Fruit fly (Drosophila melanogaster): ENCODE data around the gene CG42537.

CG42537 gene

DNA sequence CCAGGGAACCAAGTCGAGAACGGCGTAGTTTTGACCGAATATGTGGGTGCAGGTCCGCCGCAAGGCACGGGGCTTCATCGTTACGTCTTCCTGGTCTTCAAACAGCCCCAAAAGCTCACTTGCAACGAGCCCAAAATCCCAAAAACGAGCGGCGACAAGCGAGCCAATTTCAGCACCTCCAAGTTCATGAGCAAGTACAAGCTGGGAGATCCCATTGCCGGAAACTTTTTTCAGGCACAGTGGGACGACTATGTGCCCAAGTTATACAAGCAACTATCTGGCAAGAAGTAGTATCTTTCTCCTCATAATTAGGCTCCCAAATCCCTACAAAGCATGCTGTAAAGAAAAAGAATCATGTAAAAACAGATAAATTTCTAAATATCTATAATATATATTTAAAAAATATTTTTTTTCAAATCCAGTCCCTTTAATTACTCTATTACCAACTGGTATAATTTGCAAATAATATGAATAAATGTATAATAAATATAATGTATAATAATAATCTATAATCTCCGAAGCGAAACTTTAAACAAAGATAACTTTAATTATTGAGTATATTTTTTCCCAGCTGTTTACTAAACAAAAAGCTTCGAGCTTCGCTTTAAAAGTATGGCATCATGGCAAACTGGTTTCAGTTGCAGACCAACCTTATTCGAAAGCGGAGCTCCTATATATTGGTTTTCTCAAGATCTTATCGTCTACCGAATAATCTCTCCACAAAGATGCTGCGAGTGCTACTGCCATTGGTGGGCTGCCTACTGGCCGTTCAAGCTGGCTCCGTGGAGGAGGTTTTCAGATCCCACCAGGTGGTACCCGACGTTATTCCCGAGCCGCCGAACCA, 34.0 kb upstream of the CG42537 start, which contains the start of gene CG17919:
CG17919 (plus strand) TSS at position 634 of the 844 bp plus-strand sequence.
- TF ChIP-seq CG14711 (tag; optimal IDR thresholded peaks at IDR 0.05) (no peak), pad (GFP tag; optimal IDR thresholded peaks at IDR 0.05) (no peak), Crg-1 (GFP tag; optimal IDR thresholded peaks at IDR 0.05) (no peak), ovo (GFP tag; optimal IDR thresholded peaks at IDR 0.05) (no peak), tj (GFP tag; optimal IDR thresholded peaks at IDR 0.05) (no peak), Mnt (GFP tag; optimal IDR thresholded peaks at IDR 0.05) (no peak), CG33017 (tag; optimal IDR thresholded peaks at IDR 0.05) (no peak), CG11617 (GFP tag; optimal IDR thresholded peaks at IDR 0.05) (no peak), cnc (optimal IDR thresholded peaks at IDR 0.05) (no peak), CG5204 (GFP tag; optimal IDR thresholded peaks at IDR 0.05) (no peak), Clk (GFP tag; optimal IDR thresholded peaks at IDR 0.05) (no peak), toe (GFP tag; optimal IDR thresholded peaks at IDR 0.05) (no peak), CG7045 (GFP tag; optimal IDR thresholded peaks at IDR 0.05) (no peak), kay (GFP tag; ENCODE audit: borderline replicate concordance) (no peak), CG12768 (GFP tag; optimal IDR thresholded peaks at IDR 0.05) (no peak), CG1620 (GFP tag; optimal IDR thresholded peaks at IDR 0.05) (no peak), CG7101 (tag; optimal IDR thresholded peaks at IDR 0.05) (no peak)

DNA sequence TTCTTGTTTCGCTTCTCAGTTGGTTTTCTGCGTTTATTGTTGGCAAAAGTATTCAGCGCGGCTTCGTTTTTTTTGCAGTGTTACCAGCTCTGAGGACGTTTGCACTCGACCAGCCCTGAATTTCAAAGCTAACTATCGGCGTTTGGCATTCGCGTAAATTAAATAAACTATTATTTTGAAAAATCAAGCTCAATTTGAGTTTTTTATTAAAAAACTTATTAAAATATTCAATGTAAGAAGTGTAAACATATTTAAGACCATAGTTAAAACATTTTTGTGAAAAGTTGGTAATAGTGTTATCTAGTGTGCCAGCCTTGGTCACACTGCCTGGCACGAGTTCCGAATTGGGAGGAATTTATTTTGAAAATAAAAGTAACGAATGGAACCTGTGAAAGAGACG, 31.8 kb upstream of the CG42537 start, which contains the start of the genes SmD2 and CG18048:
SmD2 (minus strand) TSS at position 98 of the 400 bp plus-strand sequence.
CG18048 (plus strand) TSS at position 298 of the 400 bp plus-strand sequence.
- no peak for TF ChIP-seq kay (GFP tag; ENCODE audit: borderline replicate concordance)
- TF ChIP-seq pad (GFP tag; optimal IDR thresholded peaks at IDR 0.05), result no peak
- TF ChIP-seq cnc (optimal IDR thresholded peaks at IDR 0.05), result no peak
- TF ChIP-seq CG1620 (GFP tag; optimal IDR thresholded peaks at IDR 0.05), result peak; percentile 23
- no peak for TF ChIP-seq CG7101 (tag; optimal IDR thresholded peaks at IDR 0.05)
- peak; percentile 7 for TF ChIP-seq CG12768 (GFP tag; optimal IDR thresholded peaks at IDR 0.05)
- TF ChIP-seq tj (GFP tag; optimal IDR thresholded peaks at IDR 0.05), result peak; percentile 6
- peak; percentile 18 for TF ChIP-seq CG5204 (GFP tag; optimal IDR thresholded peaks at IDR 0.05)
- TF ChIP-seq Clk (GFP tag; optimal IDR thresholded peaks at IDR 0.05), result no peak
- no peak for TF ChIP-seq ovo (GFP tag; optimal IDR thresholded peaks at IDR 0.05)
- peak; percentile 14 for TF ChIP-seq CG14711 (tag; optimal IDR thresholded peaks at IDR 0.05)
- peak; percentile 24 for TF ChIP-seq bab1 (GFP tag; optimal IDR thresholded peaks at IDR 0.05)
- no peak for TF ChIP-seq CG11617 (GFP tag; optimal IDR thresholded peaks at IDR 0.05)
- TF ChIP-seq Crg-1 (GFP tag; optimal IDR thresholded peaks at IDR 0.05), result no peak
- TF ChIP-seq Hr96 (GFP tag; optimal IDR thresholded peaks at IDR 0.05), result peak; percentile 6
- no peak for TF ChIP-seq cic (GFP tag; optimal IDR thresholded peaks at IDR 0.05)
- no peak for TF ChIP-seq CG33017 (tag; optimal IDR thresholded peaks at IDR 0.05)
- TF ChIP-seq CG7045 (GFP tag; optimal IDR thresholded peaks at IDR 0.05), result no peak
- no peak for TF ChIP-seq toe (GFP tag; optimal IDR thresholded peaks at IDR 0.05)
- peak; percentile 65 for TF ChIP-seq Mnt (GFP tag; optimal IDR thresholded peaks at IDR 0.05)

DNA sequence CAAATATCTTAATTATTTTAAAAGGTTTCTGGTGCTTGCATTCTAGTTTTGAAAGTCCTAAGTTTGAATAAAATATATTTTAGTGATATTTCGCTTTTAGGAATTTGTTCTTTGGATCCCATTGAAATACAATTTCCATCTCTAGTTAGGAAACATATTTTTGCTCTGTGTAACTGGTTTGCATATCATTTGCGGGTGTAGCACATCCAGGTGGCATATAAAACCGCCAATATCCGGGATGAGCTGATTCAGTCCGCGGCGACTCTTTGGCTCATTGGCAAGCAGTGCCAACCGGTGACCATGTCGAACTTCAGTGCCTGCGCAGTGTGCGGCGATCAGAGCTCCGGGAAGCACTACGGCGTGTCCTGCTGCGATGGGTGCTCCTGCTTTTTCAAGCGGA, 28.7 kb upstream of the CG42537 start, which contains the start of gene Hr83:
Hr83 (plus strand) TSS at position 301 of the 400 bp plus-strand sequence.
- TF ChIP-seq ovo (GFP tag; optimal IDR thresholded peaks at IDR 0.05) (no peak), CG7045 (GFP tag; optimal IDR thresholded peaks at IDR 0.05) (no peak), Mnt (GFP tag; optimal IDR thresholded peaks at IDR 0.05) (no peak), CG11617 (GFP tag; optimal IDR thresholded peaks at IDR 0.05) (no peak), Crg-1 (GFP tag; optimal IDR thresholded peaks at IDR 0.05) (no peak), CG7101 (tag; optimal IDR thresholded peaks at IDR 0.05) (no peak), bab1 (GFP tag; optimal IDR thresholded peaks at IDR 0.05) (no peak), cic (GFP tag; optimal IDR thresholded peaks at IDR 0.05) (no peak), Clk (GFP tag; optimal IDR thresholded peaks at IDR 0.05) (no peak), CG5204 (GFP tag; optimal IDR thresholded peaks at IDR 0.05) (no peak), pad (GFP tag; optimal IDR thresholded peaks at IDR 0.05) (no peak), CG1620 (GFP tag; optimal IDR thresholded peaks at IDR 0.05) (no peak), CG14711 (tag; optimal IDR thresholded peaks at IDR 0.05) (no peak)

DNA sequence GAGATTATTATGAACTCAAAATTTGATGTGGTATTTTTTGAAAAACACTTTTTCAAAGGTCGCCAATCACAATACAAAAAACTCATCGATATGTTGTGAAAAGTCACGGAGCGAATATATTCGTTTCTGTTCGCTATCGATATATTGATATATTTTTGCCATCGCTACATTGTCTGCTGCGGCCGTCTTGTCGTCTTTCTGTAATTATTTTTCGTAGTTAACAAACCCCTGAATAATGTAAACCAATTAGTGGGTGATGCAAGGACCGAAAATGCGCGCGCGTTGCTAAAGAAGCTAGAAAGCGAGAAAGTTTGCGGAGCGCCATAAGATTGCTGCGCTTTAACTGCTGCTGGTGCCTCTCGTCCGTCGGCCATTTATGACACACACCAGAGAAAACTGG, 26.8 kb upstream of the CG42537 start, which contains the start of gene Pak:
Pak (plus strand) TSS at position 142 of the 400 bp plus-strand sequence.
- TF ChIP-seq kay (GFP tag; ENCODE audit: borderline replicate concordance) (no peak), CG1620 (GFP tag; optimal IDR thresholded peaks at IDR 0.05) (no peak), CG33017 (tag; optimal IDR thresholded peaks at IDR 0.05) (no peak), Clk (GFP tag; optimal IDR thresholded peaks at IDR 0.05) (no peak), pad (GFP tag; optimal IDR thresholded peaks at IDR 0.05) (no peak), CG5204 (GFP tag; optimal IDR thresholded peaks at IDR 0.05) (no peak), cic (GFP tag; optimal IDR thresholded peaks at IDR 0.05) (no peak), Hr96 (GFP tag; optimal IDR thresholded peaks at IDR 0.05) (no peak), CG7045 (GFP tag; optimal IDR thresholded peaks at IDR 0.05) (no peak), CG14711 (tag; optimal IDR thresholded peaks at IDR 0.05) (no peak)

DNA sequence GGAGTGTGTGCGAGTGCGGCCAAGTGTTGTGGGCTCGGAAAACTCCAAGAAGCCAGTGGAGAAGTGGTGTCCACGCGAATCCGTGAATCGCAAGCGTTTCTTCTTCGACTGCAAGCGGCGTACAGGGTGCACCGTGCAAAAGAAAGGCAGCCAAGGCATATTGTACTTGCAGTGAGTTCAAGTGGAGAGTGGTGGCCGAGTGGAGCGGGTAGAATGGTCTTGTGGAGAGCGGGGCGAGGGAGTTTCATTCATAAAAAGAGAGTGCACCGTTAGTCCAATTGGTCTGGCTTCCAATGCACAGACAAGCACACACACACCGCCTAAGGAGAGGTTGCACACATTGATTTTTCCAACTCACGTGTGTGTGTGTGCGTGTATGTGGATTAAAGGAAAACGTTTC, 26.4 kb upstream of the CG42537 start:
- no peak for TF ChIP-seq Crg-1 (GFP tag; optimal IDR thresholded peaks at IDR 0.05)
- no peak for TF ChIP-seq CG12768 (GFP tag; optimal IDR thresholded peaks at IDR 0.05)
- no peak for TF ChIP-seq bab1 (GFP tag; optimal IDR thresholded peaks at IDR 0.05)
- TF ChIP-seq cic (GFP tag; optimal IDR thresholded peaks at IDR 0.05), result peak; percentile 34
- TF ChIP-seq CG7101 (tag; optimal IDR thresholded peaks at IDR 0.05), result no peak
- peak; percentile 92 for TF ChIP-seq pad (GFP tag; optimal IDR thresholded peaks at IDR 0.05)
- no peak for TF ChIP-seq CG7045 (GFP tag; optimal IDR thresholded peaks at IDR 0.05)
